Worm (Caenorhabditis elegans): ENCODE measurements around the gene VM106R.1.

ce11 chrII:10873631-10874030 lies 44.6 kb upstream of the VM106R.1 start, which contains the start of gene orc-2:
- TF ChIP-seq dao-5 (tag; optimal IDR thresholded peaks at IDR 0.05) (no peak), him-1 (tag; optimal IDR thresholded peaks at IDR 0.05) (no peak)
